Worm (Caenorhabditis elegans) whole organism, young adult: ENCODE results near the gene F53F4.11.

Experiments
- B0035.1 ChIP-seq: sonication (generic microtip); optimal IDR thresholded peaks from 2 replicates; lab custom pipeline; 2016; ENCODE audit warnings: missing genetic modification characterization, mild to moderate bottlenecking, missing compliant biosample characterization, missing genotype, missing genetic modification reagents
- B0336.3 ChIP-seq: fragments of 200-800 bp; sonication (Bioruptor generic); IDR thresholded peaks from 2 replicates; pipeline ENCODE4 v1.3.6; 2022; ENCODE audit warnings: missing genetic modification characterization, missing compliant biosample characterization
- F52B5.7 ChIP-seq: sonication (generic microtip); optimal IDR thresholded peaks from 2 replicates; lab custom pipeline; 2016; ENCODE audit warnings: mild to moderate bottlenecking, missing genetic modification characterization, missing compliant biosample characterization
- F55B11.4 ChIP-seq: sonication (generic microtip); optimal IDR thresholded peaks from 2 replicates; lab custom pipeline; 2016; ENCODE audit warnings: missing compliant biosample characterization, missing genetic modification characterization, borderline replicate concordance; ENCODE audit not compliant: insufficient read depth
- K11D2.4 ChIP-seq: fragments of 200-800 bp; sonication (Bioruptor generic); IDR thresholded peaks from 2 replicates; pipeline ENCODE4 v1.3.6; 2022; ENCODE audit warnings: missing genetic modification reagents, missing genetic modification characterization, missing compliant biosample characterization
- ama-1 ChIP-seq, 3 experiments: fragments of 150-350 bp in 1 of 3; sonication (generic microtip) in 2 of 3; optimal IDR thresholded peaks; 2 replicates each; lab custom pipeline; 2014 to 2018; ENCODE audit warnings: missing biosample characterization in 2 of 3, missing genetic modification characterization in 2 of 3, missing genetic modification reagents in 2 of 3
- aptf-2 ChIP-seq: fragments of 200-800 bp; sonication (Bioruptor generic); conservative IDR thresholded peaks from 2 replicates; pipeline ENCODE4 v1.3.6; 2022; ENCODE audit warnings: missing genetic modification reagents, missing genetic modification characterization, missing compliant biosample characterization
- aptf-3 ChIP-seq: fragments of 200-800 bp; sonication (Bioruptor generic); IDR thresholded peaks from 2 replicates; pipeline ENCODE4 v1.3.6; 2022; ENCODE audit warnings: missing genetic modification characterization, missing compliant biosample characterization
- athp-1 ChIP-seq: sonication (generic microtip); optimal IDR thresholded peaks from 2 replicates; lab custom pipeline; 2017; ENCODE audit warnings: mild to moderate bottlenecking, missing genetic modification characterization, missing compliant biosample characterization
- attf-6 ChIP-seq: fragments of 200-800 bp; sonication (Bioruptor generic); IDR thresholded peaks from 2 replicates; pipeline ENCODE4 v1.3.6; 2022; ENCODE audit warnings: missing genetic modification reagents, missing genetic modification characterization, missing compliant biosample characterization
- ccch-3 ChIP-seq: fragments of 200-800 bp; sonication (Bioruptor generic); optimal IDR thresholded peaks from 2 replicates; lab custom pipeline; 2018; ENCODE audit warnings: mild to moderate bottlenecking, missing genetic modification characterization, missing compliant biosample characterization
- cebp-1 ChIP-seq, 2 experiments: fragments of 200-800 bp in 1 of 2; sonication (Bioruptor generic) in 1 of 2; sonication (generic microtip) in 1 of 2; IDR thresholded peaks in 1 of 2; optimal IDR thresholded peaks in 1 of 2; 2 replicates each; pipeline versions ENCODE4 v1.3.6 to Lab custom; 2017 to 2022; ENCODE audit warnings: missing compliant biosample characterization in 2 of 2, missing genetic modification characterization in 2 of 2, mild to moderate bottlenecking in 1 of 2, missing genetic modification reagents in 1 of 2, moderate library complexity in 1 of 2
- cebp-2 ChIP-seq: fragments of 200-800 bp; sonication (Bioruptor generic); IDR thresholded peaks from 2 replicates; pipeline ENCODE4 v1.3.6; 2022; ENCODE audit warnings: missing genetic modification characterization, missing compliant biosample characterization
- ceh-100 ChIP-seq: fragments of 200-800 bp; sonication (Bioruptor generic); IDR thresholded peaks from 2 replicates; pipeline ENCODE4 v1.3.6; 2022; ENCODE audit warnings: missing genetic modification reagents, missing genetic modification characterization, missing compliant biosample characterization
- efl-1 ChIP-seq: fragments of 150-350 bp; optimal IDR thresholded peaks from 2 replicates; lab custom pipeline; 2014; ENCODE audit warnings: missing biosample characterization, missing genetic modification reagents, missing genetic modification characterization
- egl-44 ChIP-seq: fragments of 200-800 bp; sonication (Bioruptor generic); IDR thresholded peaks from 2 replicates; pipeline ENCODE4 v1.3.6; 2022; ENCODE audit warnings: missing genetic modification reagents, missing genetic modification characterization, missing compliant biosample characterization
- ekl-4 ChIP-seq: fragments of 200-800 bp; sonication (Bioruptor generic); IDR thresholded peaks from 2 replicates; pipeline ENCODE4 v1.3.6; 2022; ENCODE audit warnings: missing genetic modification reagents, missing genetic modification characterization, missing compliant biosample characterization
- ets-4 ChIP-seq: fragments of 200-800 bp; sonication (Bioruptor generic); optimal IDR thresholded peaks from 2 replicates; lab custom pipeline; 2018; ENCODE audit warnings: mild to moderate bottlenecking, missing genetic modification characterization, missing compliant biosample characterization
- him-1 ChIP-seq: sonication (generic microtip); optimal IDR thresholded peaks from 2 replicates; lab custom pipeline; 2016; ENCODE audit warnings: missing genotype, missing genetic modification reagents, missing genetic modification characterization, missing compliant biosample characterization
- hmg-1.2 ChIP-seq: fragments of 200-800 bp; sonication (Bioruptor generic); IDR thresholded peaks from 2 replicates; pipeline ENCODE4 v1.3.6; 2022; ENCODE audit warnings: missing genetic modification reagents, missing genetic modification characterization, missing compliant biosample characterization
- hrde-1 ChIP-seq: sonication (generic microtip); optimal IDR thresholded peaks from 2 replicates; lab custom pipeline; 2016; ENCODE audit warnings: missing genetic modification characterization, mild to moderate bottlenecking, missing compliant biosample characterization, moderate library complexity, missing genotype, missing genetic modification reagents, borderline replicate concordance
- lin-26 ChIP-seq: fragments of 200-800 bp; sonication (Bioruptor generic); IDR thresholded peaks from 2 replicates; pipeline ENCODE4 v1.3.6; 2022; ENCODE audit warnings: missing genetic modification reagents, missing genetic modification characterization, missing compliant biosample characterization
- lin-35 ChIP-seq, 3 experiments: fragments of 150-350 bp in 2 of 3; sonication (generic microtip) in 1 of 3; optimal IDR thresholded peaks; 2 replicates each; lab custom pipeline; 2014 to 2018; ENCODE audit warnings: missing biosample characterization in 3 of 3, missing genetic modification characterization in 3 of 3, missing genetic modification reagents in 3 of 3
- lsy-27 ChIP-seq: sonication (generic microtip); optimal IDR thresholded peaks from 2 replicates; lab custom pipeline; 2017; ENCODE audit warnings: missing genetic modification characterization, mild to moderate bottlenecking, missing compliant biosample characterization, antibody characterized with exemption, missing genotype, borderline replicate concordance; ENCODE audit not compliant: insufficient read depth
- madf-3 ChIP-seq: fragments of 200-800 bp; sonication (Bioruptor generic); IDR thresholded peaks from 2 replicates; pipeline ENCODE4 v1.3.6; 2022; ENCODE audit warnings: missing genetic modification reagents, missing genetic modification characterization, missing compliant biosample characterization
- madf-6 ChIP-seq: fragments of 200-800 bp; sonication (Bioruptor generic); IDR thresholded peaks from 2 replicates; pipeline ENCODE4 v1.3.6; 2022; ENCODE audit warnings: missing genetic modification reagents, missing genetic modification characterization, missing compliant biosample characterization
- mcd-1 ChIP-seq: fragments of 200-800 bp; sonication (Bioruptor generic); IDR thresholded peaks from 2 replicates; pipeline ENCODE4 v1.3.6; 2022; ENCODE audit warnings: missing genetic modification reagents, missing genetic modification characterization, missing compliant biosample characterization
- mel-28 ChIP-seq: sonication (generic microtip); optimal IDR thresholded peaks from 2 replicates; lab custom pipeline; 2016; ENCODE audit warnings: borderline replicate concordance, mild to moderate bottlenecking, missing genetic modification characterization, missing compliant biosample characterization
- nhr-179 ChIP-seq: sonication (generic microtip); optimal IDR thresholded peaks from 2 replicates; lab custom pipeline; 2016; ENCODE audit warnings: mild to moderate bottlenecking, missing genetic modification characterization, missing compliant biosample characterization
- nhr-27 ChIP-seq: fragments of 200-800 bp; sonication (Bioruptor generic); optimal IDR thresholded peaks from 2 replicates; lab custom pipeline; 2018; ENCODE audit warnings: mild to moderate bottlenecking, missing genetic modification characterization, moderate library complexity, missing compliant biosample characterization
- nhr-80 ChIP-seq: sonication (generic microtip); optimal IDR thresholded peaks from 2 replicates; lab custom pipeline; 2016; ENCODE audit warnings: missing genetic modification characterization, missing compliant biosample characterization
- nhr-90 ChIP-seq: sonication (generic microtip); optimal IDR thresholded peaks from 2 replicates; lab custom pipeline; 2016; ENCODE audit warnings: missing genotype, mild to moderate bottlenecking, missing genetic modification characterization, missing compliant biosample characterization
- sdz-38 ChIP-seq: sonication (generic microtip); optimal IDR thresholded peaks from 2 replicates; lab custom pipeline; 2016; ENCODE audit warnings: missing genotype, missing genetic modification characterization, missing compliant biosample characterization
- snpc-1.3 ChIP-seq: sonication (generic microtip); optimal IDR thresholded peaks from 2 replicates; lab custom pipeline; 2017; ENCODE audit warnings: missing genetic modification characterization, mild to moderate bottlenecking, missing compliant biosample characterization, antibody characterized with exemption, moderate library complexity, missing genotype, missing genetic modification reagents; ENCODE audit not compliant: insufficient read depth
- snpc-3.4 ChIP-seq: sonication (generic microtip); optimal IDR thresholded peaks from 2 replicates; lab custom pipeline; 2017; ENCODE audit warnings: missing genetic modification characterization, mild to moderate bottlenecking, missing compliant biosample characterization, antibody characterized with exemption, moderate library complexity, missing genotype, missing genetic modification reagents
- tbp1 ChIP-seq: fragments of 200-800 bp; sonication (Bioruptor generic); optimal IDR thresholded peaks from 2 replicates; lab custom pipeline; 2018; ENCODE audit warnings: mild to moderate bottlenecking, missing genetic modification characterization, missing compliant biosample characterization
- tbx-9 ChIP-seq: sonication (generic microtip); optimal IDR thresholded peaks from 2 replicates; lab custom pipeline; 2016; ENCODE audit warnings: borderline replicate concordance, missing genetic modification characterization, inconsistent platforms, missing compliant biosample characterization
- xnd-1 ChIP-seq: sonication (generic microtip); optimal IDR thresholded peaks from 2 replicates; lab custom pipeline; 2016; ENCODE audit warnings: missing genotype, missing genetic modification reagents, missing genetic modification characterization, missing compliant biosample characterization
- ztf-22 ChIP-seq: fragments of 200-800 bp; sonication (Bioruptor generic); optimal IDR thresholded peaks from 2 replicates; lab custom pipeline; 2018; ENCODE audit warnings: mild to moderate bottlenecking, missing genetic modification characterization, moderate library complexity, missing compliant biosample characterization
- ztf-25 ChIP-seq: fragments of 200-800 bp; sonication (Bioruptor generic); IDR thresholded peaks from 2 replicates; pipeline ENCODE4 v1.3.6; 2022; ENCODE audit warnings: missing genetic modification reagents, missing genetic modification characterization, missing compliant biosample characterization
- ztf-28 ChIP-seq: fragments of 200-800 bp; sonication (Bioruptor generic); IDR thresholded peaks from 2 replicates; pipeline ENCODE4 v1.3.6; 2022; ENCODE audit warnings: missing genetic modification reagents, missing genetic modification characterization, missing compliant biosample characterization

F53F4.11 gene

ce11 chrV:13666460-13666859 is 42.1 kb upstream of the F53F4.11 start:
- TF ChIP-seq nhr-179 (tag; lab: Kevin White, UChicago) (no peak), madf-3 (GFP tag; lab: Robert Waterston, UW) (no peak), K11D2.4 (GFP tag; lab: Robert Waterston, UW) (no peak), nhr-90 (tag; lab: Kevin White, UChicago) (no peak), madf-6 (GFP tag; lab: Robert Waterston, UW) (no peak), F52B5.7 (tag; lab: Kevin White, UChicago) (no peak), ets-4 (GFP tag; lab: Kevin White, UChicago) (no peak), lsy-27 (tag; lab: Kevin White, UChicago) (no peak), snpc-3.4 (tag; lab: Kevin White, UChicago) (no peak), sdz-38 (no peak), F55B11.4 (tag; lab: Kevin White, UChicago) (no peak), aptf-3 (no peak), aptf-2 (GFP tag; lab: Robert Waterston, UW) (no peak), ccch-3 (no peak), ama-1 (optimal IDR thresholded peaks at IDR 0.05; lab: Kevin White, UChicago) (no peak), ama-1 (GFP tag; optimal IDR thresholded peaks at IDR 0.05; lab: Kevin White, UChicago) (no peak), mcd-1 (no peak), snpc-1.3 (tag; lab: Kevin White, UChicago) (no peak), ekl-4 (GFP tag; lab: Robert Waterston, UW) (no peak), attf-6 (GFP tag; lab: Robert Waterston, UW) (no peak)

ce11 chrV:13665089-13665488 is 40.8 kb upstream of the F53F4.11 start, which contains the start of gene rde-12:
Gene rde-12, plus strand, starts transcription at chrV:13665389.
- TF ChIP-seq hmg-1.2 (GFP tag; lab: Robert Waterston, UW), result peak; percentile 41; the same call in 1 of the 2 replicates
- TF ChIP-seq madf-6 (GFP tag; lab: Robert Waterston, UW), result 0 out of 2 replicates have a peak, but pooled peaks have one; percentile 5
- TF ChIP-seq tbx-9 (tag; lab: Kevin White, UChicago), result no peak
- TF ChIP-seq cebp-1 (GFP tag; IDR thresholded peaks at IDR 0.05; lab: Robert Waterston, UW), result no peak
- peak; percentile 27 for TF ChIP-seq cebp-1 (tag; optimal IDR thresholded peaks at IDR 0.05; lab: Kevin White, UChicago)
- TF ChIP-seq lin-26 (GFP tag; lab: Robert Waterston, UW), result 0 out of 2 replicates have a peak, but pooled peaks have one; percentile 32
- TF ChIP-seq egl-44 (GFP tag; lab: Robert Waterston, UW), result 0 out of 2 replicates have a peak, but pooled peaks have one; percentile 16
- TF ChIP-seq ceh-100 (GFP tag; lab: Robert Waterston, UW), result no peak
- peak; percentile 20 for TF ChIP-seq F52B5.7 (tag; lab: Kevin White, UChicago)

ce11 chrV:13664340-13664916 is 40.1 kb upstream of the F53F4.11 start:
- TF ChIP-seq B0336.3, result 0 out of 2 replicates have a peak, but pooled peaks have one; percentile 20
- TF ChIP-seq ets-4 (GFP tag; lab: Kevin White, UChicago), result no peak
- no peak for TF ChIP-seq lsy-27 (tag; lab: Kevin White, UChicago)
- TF ChIP-seq aptf-3, result no peak
- TF ChIP-seq athp-1, result peak; percentile 53
- peak; percentile 11 for TF ChIP-seq ztf-22 (GFP tag; lab: Kevin White, UChicago)
- TF ChIP-seq ztf-25 (GFP tag; lab: Robert Waterston, UW), result no peak
- peak; percentile 59 for TF ChIP-seq efl-1 (GFP tag; lab: Kevin White, UChicago)
- TF ChIP-seq him-1 (tag; lab: Kevin White, UChicago), result no peak
- TF ChIP-seq mel-28 (tag; lab: Kevin White, UChicago), result no peak
- TF ChIP-seq sdz-38, result no peak
- TF ChIP-seq nhr-27 (tag; lab: Kevin White, UChicago), result no peak
- no peak for TF ChIP-seq nhr-179 (tag; lab: Kevin White, UChicago)
- no peak for TF ChIP-seq ceh-100 (GFP tag; lab: Robert Waterston, UW)
- no peak for TF ChIP-seq hrde-1 (tag; lab: Kevin White, UChicago)
- peak; percentile 65 for TF ChIP-seq nhr-80 (tag; lab: Kevin White, UChicago)
- no peak for TF ChIP-seq B0035.1 (tag; lab: Kevin White, UChicago)
- peak; percentile 18 for TF ChIP-seq tbp1 (GFP tag; lab: Kevin White, UChicago)
- no peak for TF ChIP-seq cebp-2 (GFP tag; lab: Robert Waterston, UW)
- peak; percentile 20 for TF ChIP-seq xnd-1 (tag; lab: Kevin White, UChicago)
- TF ChIP-seq attf-6 (GFP tag; lab: Robert Waterston, UW), result no peak
- no peak for TF ChIP-seq cebp-1 (GFP tag; IDR thresholded peaks at IDR 0.05; lab: Robert Waterston, UW)
- peak; percentile 70 for TF ChIP-seq cebp-1 (tag; optimal IDR thresholded peaks at IDR 0.05; lab: Kevin White, UChicago)
- no peak for TF ChIP-seq ztf-28 (GFP tag; lab: Robert Waterston, UW)
- peak in 2 of 3 experiments; percentile 12 to 73 for TF ChIP-seq lin-35 (GFP tag; optimal IDR thresholded peaks at IDR 0.05; lab: Kevin White, UChicago)
